Worm (Caenorhabditis elegans): ENCODE measurements around the gene tebp-2.

The tebp-2 gene

ce11 chrIV:5587964-5588860 is 46.8 kb downstream of the tebp-2 start:
- TF ChIP-seq ceh-83 (GFP tag; optimal IDR thresholded peaks at IDR 0.05) (no peak), blmp-1 (tag; optimal IDR thresholded peaks at IDR 0.05) (no peak), nhr-28 (tag; optimal IDR thresholded peaks at IDR 0.05) (no peak), elt-3 (tag; optimal IDR thresholded peaks at IDR 0.05) (no peak), lin-13 (tag; optimal IDR thresholded peaks at IDR 0.05) (no peak), zip-8 (tag; optimal IDR thresholded peaks at IDR 0.05) (no peak), M03D4.4 (tag; optimal IDR thresholded peaks at IDR 0.05) (no peak), ham-2 (GFP tag; optimal IDR thresholded peaks at IDR 0.05) (no peak), mls-2 (tag; optimal IDR thresholded peaks at IDR 0.05) (no peak), ztf-11 (tag; optimal IDR thresholded peaks at IDR 0.05) (no peak), cnd-1 (tag; optimal IDR thresholded peaks at IDR 0.05) (no peak), lsy-2 (tag; optimal IDR thresholded peaks at IDR 0.05) (no peak), nhr-76 (tag; optimal IDR thresholded peaks at IDR 0.05) (no peak), bed-3 (GFP tag; optimal IDR thresholded peaks at IDR 0.05) (no peak)

ce11 chrIV:5590120-5590519 is 48.7 kb downstream of the tebp-2 start:
- TF ChIP-seq snpc-4 (tag; optimal IDR thresholded peaks at IDR 0.05), result no peak
- TF ChIP-seq mab-5 (tag; optimal IDR thresholded peaks at IDR 0.05), result no peak
- TF ChIP-seq nhr-76 (tag; optimal IDR thresholded peaks at IDR 0.05), result no peak
- no peak for TF ChIP-seq lsy-2 (tag; optimal IDR thresholded peaks at IDR 0.05)
- TF ChIP-seq nhr-12 (tag; optimal IDR thresholded peaks at IDR 0.05), result no peak
- no peak for TF ChIP-seq nhr-237 (tag; optimal IDR thresholded peaks at IDR 0.05)
- no peak for TF ChIP-seq ces-1 (GFP tag; optimal IDR thresholded peaks at IDR 0.05)
- TF ChIP-seq hlh-1 (tag; optimal IDR thresholded peaks at IDR 0.05), result no peak
- TF ChIP-seq zip-8 (tag; optimal IDR thresholded peaks at IDR 0.05), result no peak
- no peak for TF ChIP-seq elt-3 (tag; optimal IDR thresholded peaks at IDR 0.05)
- TF ChIP-seq ceh-39 (tag; optimal IDR thresholded peaks at IDR 0.05), result no peak
- no peak for TF ChIP-seq unc-120 (tag; optimal IDR thresholded peaks at IDR 0.05; ENCODE audit: poor library complexity, severe bottlenecking)
- no peak for TF ChIP-seq ztf-11 (tag; optimal IDR thresholded peaks at IDR 0.05)
- TF ChIP-seq sptf-1 (tag; optimal IDR thresholded peaks at IDR 0.05), result no peak
- TF ChIP-seq nhr-28 (tag; optimal IDR thresholded peaks at IDR 0.05), result no peak

ce11 chrIV:5591134-5591533 is 49.7 kb downstream of the tebp-2 start:
- no peak for TF ChIP-seq ces-1 (GFP tag; optimal IDR thresholded peaks at IDR 0.05)
- TF ChIP-seq unc-62 (GFP tag; optimal IDR thresholded peaks at IDR 0.05), result peak; percentile 3

ce11 chrIV:5592956-5593355 is 51.5 kb downstream of the tebp-2 start:
- TF ChIP-seq bed-3 (GFP tag; optimal IDR thresholded peaks at IDR 0.05), result no peak
- TF ChIP-seq unc-39 (tag; optimal IDR thresholded peaks at IDR 0.05), result no peak
- TF ChIP-seq cnd-1 (tag; optimal IDR thresholded peaks at IDR 0.05), result no peak
- TF ChIP-seq zip-8 (tag; optimal IDR thresholded peaks at IDR 0.05), result no peak
- TF ChIP-seq nhr-28 (tag; optimal IDR thresholded peaks at IDR 0.05), result no peak
- TF ChIP-seq M03D4.4 (tag; optimal IDR thresholded peaks at IDR 0.05), result no peak
- no peak for TF ChIP-seq hlh-1 (tag; optimal IDR thresholded peaks at IDR 0.05)
- no peak for TF ChIP-seq lin-32 (GFP tag; optimal IDR thresholded peaks at IDR 0.05)
- no peak for TF ChIP-seq nhr-237 (tag; optimal IDR thresholded peaks at IDR 0.05)
- TF ChIP-seq nhr-76 (tag; optimal IDR thresholded peaks at IDR 0.05), result no peak
- no peak for TF ChIP-seq drap-1 (GFP tag; optimal IDR thresholded peaks at IDR 0.05)
- TF ChIP-seq elt-1 (tag; optimal IDR thresholded peaks at IDR 0.05; ENCODE audit: borderline replicate concordance, insufficient read depth), result no peak
- TF ChIP-seq pha-4 (tag; optimal IDR thresholded peaks at IDR 0.05), result no peak
- no peak for TF ChIP-seq ceh-43 (GFP tag; optimal IDR thresholded peaks at IDR 0.05)
- no peak for TF ChIP-seq ham-2 (GFP tag; optimal IDR thresholded peaks at IDR 0.05)
- no peak for TF ChIP-seq sptf-1 (tag; optimal IDR thresholded peaks at IDR 0.05)
- no peak for TF ChIP-seq elt-3 (tag; optimal IDR thresholded peaks at IDR 0.05)

- TF ChIP-seq ham-2 (GFP tag; optimal IDR thresholded peaks at IDR 0.05) (no peak), zip-8 (tag; optimal IDR thresholded peaks at IDR 0.05) (no peak), mep-1 (tag; optimal IDR thresholded peaks at IDR 0.05) (no peak), nhr-28 (tag; optimal IDR thresholded peaks at IDR 0.05) (no peak), pha-4 (tag; optimal IDR thresholded peaks at IDR 0.05) (peak; percentile 65), unc-120 (tag; optimal IDR thresholded peaks at IDR 0.05; ENCODE audit: poor library complexity, severe bottlenecking) (peak; percentile 66), hlh-1 (tag; optimal IDR thresholded peaks at IDR 0.05) (peak; percentile 94), lin-32 (GFP tag; optimal IDR thresholded peaks at IDR 0.05) (no peak), ces-1 (GFP tag; optimal IDR thresholded peaks at IDR 0.05) (no peak), unc-62 (GFP tag; optimal IDR thresholded peaks at IDR 0.05) (peak; percentile 99), drap-1 (GFP tag; optimal IDR thresholded peaks at IDR 0.05) (no peak), cnd-1 (tag; optimal IDR thresholded peaks at IDR 0.05) (no peak), tbx-8 (GFP tag; optimal IDR thresholded peaks at IDR 0.05) (no peak), unc-39 (tag; optimal IDR thresholded peaks at IDR 0.05) (no peak)
Observed at ce11 chrIV:5593804-5594214, 52.4 kb downstream of the tebp-2 start.
